Fruit fly (Drosophila melanogaster) whole organism, embryonic: ENCODE measurements around the gene Ire1.

ENCODE experiments used
- Asciz ChIP-seq: fragments of 200-800 bp; sonication (Bioruptor generic); optimal IDR thresholded peaks from 2 replicates; lab custom pipeline; 2017; ENCODE audit warnings: missing biosample characterization, mild to moderate bottlenecking, missing genetic modification characterization, missing genetic modification reagents
- Atf-2 ChIP-seq: fragments of 200-800 bp; sonication (Bioruptor generic); optimal IDR thresholded peaks from 2 replicates; lab custom pipeline; 2016; ENCODE audit warnings: missing biosample characterization, missing genetic modification characterization
- CG10565 ChIP-seq: fragments of 200-800 bp; sonication (Bioruptor generic); optimal IDR thresholded peaks from 3 replicates; lab custom pipeline; 2016; ENCODE audit warnings: missing biosample characterization, mild to moderate bottlenecking, missing genetic modification characterization
- CG11723 ChIP-seq: fragments of 200-800 bp; sonication (Bioruptor generic); optimal IDR thresholded peaks from 2 replicates; lab custom pipeline; 2017; ENCODE audit warnings: missing biosample characterization, mild to moderate bottlenecking, missing genetic modification characterization
- CG12071 ChIP-seq: fragments of 200-800 bp; sonication (Bioruptor generic); optimal IDR thresholded peaks from 3 replicates; lab custom pipeline; 2018; ENCODE audit warnings: missing biosample characterization, mild to moderate bottlenecking, missing genetic modification characterization
- CG12155 ChIP-seq: fragments of 200-800 bp; sonication (Bioruptor generic); optimal IDR thresholded peaks from 3 replicates; lab custom pipeline; 2016; ENCODE audit warnings: missing biosample characterization, missing genetic modification characterization
- CG1233 ChIP-seq: fragments of 200-800 bp; sonication (Bioruptor generic); optimal IDR thresholded peaks from 4 replicates; lab custom pipeline; 2018; ENCODE audit warnings: missing biosample characterization, mild to moderate bottlenecking, missing genetic modification characterization
- CG14441 ChIP-seq: fragments of 200-800 bp; sonication (Bioruptor generic); IDR thresholded peaks from 2 replicates; pipeline ENCODE4 v1.3.6; 2022; ENCODE audit warnings: missing biosample characterization, missing genetic modification characterization
- CG15479 ChIP-seq: fragments of 200-800 bp; sonication (Bioruptor generic); optimal IDR thresholded peaks from 3 replicates; lab custom pipeline; 2019; ENCODE audit warnings: missing biosample characterization, mild to moderate bottlenecking, missing genetic modification characterization, moderate library complexity
- CG17829 ChIP-seq: fragments of 200-800 bp; optimal IDR thresholded peaks from 2 replicates; lab custom pipeline; 2019; ENCODE audit warnings: missing biosample characterization, mild to moderate bottlenecking, missing genetic modification characterization, moderate library complexity
- CG1792 ChIP-seq: fragments of 200-800 bp; sonication (Bioruptor generic); optimal IDR thresholded peaks from 2 replicates; lab custom pipeline; 2016; ENCODE audit warnings: missing biosample characterization, missing genetic modification characterization
- CG30020 ChIP-seq: fragments of 200-800 bp; optimal IDR thresholded peaks from 2 replicates; lab custom pipeline; 2019; ENCODE audit warnings: missing biosample characterization, mild to moderate bottlenecking, missing genetic modification characterization, moderate library complexity
- CG33557 ChIP-seq: fragments of 200-800 bp; sonication (Bioruptor generic); optimal IDR thresholded peaks from 2 replicates; lab custom pipeline; 2019; ENCODE audit warnings: missing biosample characterization, mild to moderate bottlenecking, missing genetic modification characterization, moderate library complexity
- CG6272 ChIP-seq: fragments of 200-800 bp; sonication (Bioruptor generic); IDR thresholded peaks from 2 replicates; pipeline ENCODE4 v1.3.6; 2022; ENCODE audit warnings: missing biosample characterization, missing genetic modification characterization
- CG6689 ChIP-seq: fragments of 200-800 bp; sonication (Bioruptor generic); IDR thresholded peaks from 2 replicates; pipeline ENCODE4 v1.3.6; 2022; ENCODE audit warnings: missing biosample characterization, missing genetic modification characterization
- CG6791 ChIP-seq: fragments of 200-800 bp; sonication (Bioruptor generic); IDR thresholded peaks from 3 replicates; pipeline ENCODE4 v1.3.6; 2022; ENCODE audit warnings: missing biosample characterization, missing genetic modification characterization; ENCODE audit not compliant: partially characterized antibody
- CG7271 ChIP-seq: fragments of 200-800 bp; sonication (Bioruptor generic); optimal IDR thresholded peaks from 2 replicates; lab custom pipeline; 2018; ENCODE audit warnings: missing biosample characterization, mild to moderate bottlenecking, missing genetic modification characterization, moderate library complexity
- CG7745 ChIP-seq: fragments of 200-800 bp; sonication (Bioruptor generic); optimal IDR thresholded peaks from 2 replicates; lab custom pipeline; 2018; ENCODE audit warnings: missing biosample characterization, mild to moderate bottlenecking, missing genetic modification characterization, moderate library complexity
- CG8944 ChIP-seq: fragments of 200-800 bp; sonication (Bioruptor generic); optimal IDR thresholded peaks from 3 replicates; lab custom pipeline; 2016; ENCODE audit warnings: missing biosample characterization, missing genetic modification characterization
- CG9797 ChIP-seq: fragments of 200-800 bp; sonication (Bioruptor generic); optimal IDR thresholded peaks from 3 replicates; lab custom pipeline; 2018; ENCODE audit warnings: missing biosample characterization, mild to moderate bottlenecking, missing genetic modification characterization
- Dbx ChIP-seq: fragments of 200-800 bp; sonication (Bioruptor generic); IDR thresholded peaks from 3 replicates; pipeline ENCODE4 v1.3.6; 2022; ENCODE audit warnings: missing biosample characterization, missing genetic modification characterization
- Doc2 ChIP-seq: fragments of 200-800 bp; sonication (Bioruptor generic); IDR thresholded peaks from 2 replicates; pipeline ENCODE4 v1.3.6; 2022; ENCODE audit warnings: missing biosample characterization, missing genetic modification characterization
- Drgx ChIP-seq: fragments of 200-800 bp; sonication (Bioruptor generic); IDR thresholded peaks from 2 replicates; pipeline ENCODE4 v1.3.6; 2022; ENCODE audit warnings: missing biosample characterization, missing genetic modification characterization
- Fer1 ChIP-seq: fragments of 200-800 bp; sonication (Bioruptor generic); optimal IDR thresholded peaks from 2 replicates; lab custom pipeline; 2017; ENCODE audit warnings: missing biosample characterization, mild to moderate bottlenecking, missing genetic modification characterization
- Kr ChIP-seq: fragments of 200-800 bp; sonication (Bioruptor generic); optimal IDR thresholded peaks from 2 replicates; lab custom pipeline; 2017; ENCODE audit warnings: missing biosample characterization, mild to moderate bottlenecking, missing genetic modification characterization
- NFAT ChIP-seq: fragments of 200-800 bp; sonication (Bioruptor generic); IDR thresholded peaks from 2 replicates; pipeline ENCODE4 v1.3.6; 2022; ENCODE audit warnings: missing biosample characterization, missing genetic modification characterization
- NK7.1 ChIP-seq: fragments of 200-800 bp; sonication (Bioruptor generic); optimal IDR thresholded peaks from 3 replicates; lab custom pipeline; 2016; ENCODE audit warnings: missing biosample characterization, missing genetic modification characterization
- Oli ChIP-seq: fragments of 200-800 bp; sonication (Bioruptor generic); optimal IDR thresholded peaks from 2 replicates; lab custom pipeline; 2018; ENCODE audit warnings: missing biosample characterization, mild to moderate bottlenecking, missing genetic modification characterization, moderate library complexity
- Opbp ChIP-seq: fragments of 200-800 bp; sonication (Bioruptor generic); IDR thresholded peaks from 3 replicates; pipeline ENCODE4 v1.3.6; 2022; ENCODE audit warnings: missing biosample characterization, missing genetic modification characterization; ENCODE audit not compliant: partially characterized antibody
- Rx ChIP-seq: fragments of 200-800 bp; sonication (Bioruptor generic); IDR thresholded peaks from 2 replicates; pipeline ENCODE4 v1.3.6; 2022; ENCODE audit warnings: missing biosample characterization, missing genetic modification characterization
- Sry-δ ChIP-seq: fragments of 200-800 bp; sonication (Bioruptor generic); optimal IDR thresholded peaks from 2 replicates; lab custom pipeline; 2016; ENCODE audit warnings: missing biosample characterization, missing genetic modification characterization
- Vsx1 ChIP-seq: fragments of 200-800 bp; sonication (Bioruptor generic); optimal IDR thresholded peaks from 2 replicates; lab custom pipeline; 2017; ENCODE audit warnings: missing biosample characterization, mild to moderate bottlenecking, missing genetic modification characterization, missing genetic modification reagents
- bbx ChIP-seq: fragments of 200-800 bp; sonication (Bioruptor generic); IDR thresholded peaks from 2 replicates; pipeline ENCODE4 v1.3.6; 2022; ENCODE audit warnings: missing biosample characterization, missing genetic modification characterization; ENCODE audit not compliant: partially characterized antibody
- btn ChIP-seq: fragments of 200-800 bp; sonication (Bioruptor generic); optimal IDR thresholded peaks from 2 replicates; lab custom pipeline; 2016; ENCODE audit warnings: missing biosample characterization, missing genetic modification characterization
- cas ChIP-seq: fragments of 200-800 bp; sonication (Bioruptor generic); IDR thresholded peaks from 2 replicates; pipeline ENCODE4 v1.3.6; 2022; ENCODE audit warnings: missing biosample characterization, missing genetic modification characterization
- cg ChIP-seq: fragments of 200-800 bp; sonication (Bioruptor generic); optimal IDR thresholded peaks from 3 replicates; lab custom pipeline; 2019; ENCODE audit warnings: missing biosample characterization, mild to moderate bottlenecking, missing genetic modification characterization, moderate library complexity
- dimm ChIP-seq: fragments of 200-800 bp; sonication (Bioruptor generic); IDR thresholded peaks from 2 replicates; pipeline ENCODE4 v1.3.6; 2022; ENCODE audit warnings: missing biosample characterization, missing genetic modification characterization
- dysf ChIP-seq: fragments of 200-800 bp; sonication (Bioruptor generic); IDR thresholded peaks from 3 replicates; pipeline ENCODE4 v1.3.6; 2022; ENCODE audit warnings: missing biosample characterization, missing genetic modification characterization
- grau ChIP-seq: fragments of 200-800 bp; optimal IDR thresholded peaks from 3 replicates; lab custom pipeline; 2019; ENCODE audit warnings: missing biosample characterization, mild to moderate bottlenecking, missing genetic modification characterization, moderate library complexity
- hkb ChIP-seq, 2 experiments: fragments of 200-800 bp in 1 of 2; fragments of >200 bp in 1 of 2; sonication (Bioruptor generic) in 1 of 2; IDR thresholded peaks in 1 of 2; optimal IDR thresholded peaks in 1 of 2; 2 replicates each; pipeline versions ENCODE4 v1.3.6 to Lab custom; 2017 to 2022; ENCODE audit warnings: missing biosample characterization in 1 of 2, missing genetic modification characterization in 1 of 2
- jumu ChIP-seq: fragments of 200-800 bp; sonication (Bioruptor generic); optimal IDR thresholded peaks from 3 replicates; lab custom pipeline; 2016; ENCODE audit warnings: missing biosample characterization, missing genetic modification characterization
- maf-S ChIP-seq: fragments of 200-800 bp; sonication (Bioruptor generic); optimal IDR thresholded peaks from 2 replicates; lab custom pipeline; 2016; ENCODE audit warnings: missing biosample characterization, missing genetic modification characterization
- nerfin-1 ChIP-seq: fragments of 200-800 bp; sonication (Bioruptor generic); optimal IDR thresholded peaks from 3 replicates; lab custom pipeline; 2019; ENCODE audit warnings: missing biosample characterization, mild to moderate bottlenecking, missing genetic modification characterization, moderate library complexity
- nom ChIP-seq: fragments of 200-800 bp; sonication (Bioruptor generic); optimal IDR thresholded peaks from 2 replicates; lab custom pipeline; 2017; ENCODE audit warnings: missing biosample characterization, missing genetic modification characterization, mild to moderate bottlenecking, moderate library complexity, missing genetic modification reagents
- run ChIP-seq: fragments of 200-800 bp; sonication (Bioruptor generic); optimal IDR thresholded peaks from 3 replicates; lab custom pipeline; 2018; ENCODE audit warnings: missing biosample characterization, mild to moderate bottlenecking, missing genetic modification characterization
- sima ChIP-seq: fragments of 200-800 bp; sonication (Bioruptor generic); optimal IDR thresholded peaks from 2 replicates; lab custom pipeline; 2016; ENCODE audit warnings: missing biosample characterization, missing genetic modification characterization
- tio ChIP-seq: fragments of 200-800 bp; sonication (Bioruptor generic); optimal IDR thresholded peaks from 2 replicates; lab custom pipeline; 2017; ENCODE audit warnings: missing biosample characterization, missing genetic modification characterization, inconsistent platforms
- ttk ChIP-seq: fragments of 200-800 bp; sonication (Bioruptor generic); IDR thresholded peaks from 2 replicates; pipeline ENCODE4 v2.1.2; 2022; ENCODE audit warnings: missing biosample characterization, missing genetic modification characterization
- tx ChIP-seq: fragments of 200-800 bp; sonication (Bioruptor generic); optimal IDR thresholded peaks from 2 replicates; lab custom pipeline; 2016; ENCODE audit warnings: missing biosample characterization, missing genetic modification characterization
- wdn ChIP-seq: fragments of 200-800 bp; sonication (Bioruptor generic); IDR thresholded peaks from 2 replicates; pipeline ENCODE4 v1.3.6; 2022; ENCODE audit warnings: missing biosample characterization, missing genetic modification characterization

Gene Ire1

dm6 chr3R:19880431-19880939, 19.4 kb upstream of the Ire1 start (continued):
- TF ChIP-seq cas (GFP tag; lab: Robert Waterston, UW) (no peak), CG6791 (GFP tag; lab: Robert Waterston, UW) (no peak), Sry-δ (GFP tag; lab: Kevin White, UChicago) (no peak), NK7.1 (GFP tag; lab: Kevin White, UChicago) (no peak), CG6689 (GFP tag; lab: Robert Waterston, UW) (peak; percentile 49), CG12155 (GFP tag; lab: Kevin White, UChicago) (peak; percentile 9), sima (GFP tag; lab: Kevin White, UChicago) (no peak), CG1233 (peak; percentile 48), maf-S (GFP tag; lab: Kevin White, UChicago) (no peak), dysf (GFP tag; lab: Robert Waterston, UW) (peak; percentile 53; the same call in 1 of the 3 replicates), grau (peak; percentile 96), Oli (tag; lab: Kevin White, UChicago) (peak; percentile 60), ttk (GFP tag; lab: Robert Waterston, UW) (no peak; the same call in 1 of the 2 replicates), tio (GFP tag; lab: Kevin White, UChicago) (no peak), CG17829 (peak; percentile 23), CG9797 (GFP tag; lab: Kevin White, UChicago) (no peak), run (tag; lab: Kevin White, UChicago) (peak; percentile 20), Asciz (GFP tag; lab: Kevin White, UChicago) (peak; percentile 61), Atf-2 (GFP tag; lab: Kevin White, UChicago) (no peak), CG7745 (tag; lab: Kevin White, UChicago) (no peak), Vsx1 (GFP tag; lab: Kevin White, UChicago) (no peak), Rx (no peak), tx (GFP tag; lab: Kevin White, UChicago) (peak; percentile 11), dimm (GFP tag; lab: Robert Waterston, UW) (no peak), nerfin-1 (tag; lab: Kevin White, UChicago) (peak; percentile 70), CG15479 (GFP tag; lab: Kevin White, UChicago) (no peak), nom (no peak), CG33557 (GFP tag; lab: Kevin White, UChicago) (no peak), Kr (GFP tag; lab: Kevin White, UChicago) (no peak), cg (GFP tag; lab: Kevin White, UChicago) (peak; percentile 85), CG12071 (GFP tag; lab: Kevin White, UChicago) (no peak), Opbp (no peak), CG6272 (GFP tag; lab: Robert Waterston, UW) (no peak), CG10565 (GFP tag; lab: Kevin White, UChicago) (no peak), btn (peak; percentile 37), CG14441 (peak; percentile 31; the same call in 1 of the 2 replicates), Fer1 (peak; percentile 83), Drgx (peak; percentile 37; the same call in 1 of the 2 replicates), jumu (GFP tag; lab: Kevin White, UChicago) (peak; percentile 25), CG30020 (tag; lab: Kevin White, UChicago) (no peak), wdn (GFP tag; lab: Robert Waterston, UW) (peak; percentile 51; the same call in 1 of the 2 replicates), CG7271 (tag; lab: Kevin White, UChicago) (no peak), bbx (GFP tag; lab: Robert Waterston, UW) (no peak), CG1792 (no peak), CG11723 (GFP tag; lab: Kevin White, UChicago) (peak; percentile 65), Doc2 (GFP tag; lab: Robert Waterston, UW) (no peak), CG8944 (GFP tag; lab: Kevin White, UChicago) (peak; percentile 8), hkb (optimal IDR thresholded peaks at IDR 0.05; lab: Kevin White, UChicago) (no peak), hkb (GFP tag; IDR thresholded peaks at IDR 0.05; lab: Robert Waterston, UW) (no peak), Dbx (GFP tag; lab: Robert Waterston, UW) (peak; percentile 48; the same call in 1 of the 3 replicates), NFAT (GFP tag; lab: Robert Waterston, UW) (no peak)
